Worm (Caenorhabditis elegans): ENCODE data around the gene Y11D7A.8.

DNA sequence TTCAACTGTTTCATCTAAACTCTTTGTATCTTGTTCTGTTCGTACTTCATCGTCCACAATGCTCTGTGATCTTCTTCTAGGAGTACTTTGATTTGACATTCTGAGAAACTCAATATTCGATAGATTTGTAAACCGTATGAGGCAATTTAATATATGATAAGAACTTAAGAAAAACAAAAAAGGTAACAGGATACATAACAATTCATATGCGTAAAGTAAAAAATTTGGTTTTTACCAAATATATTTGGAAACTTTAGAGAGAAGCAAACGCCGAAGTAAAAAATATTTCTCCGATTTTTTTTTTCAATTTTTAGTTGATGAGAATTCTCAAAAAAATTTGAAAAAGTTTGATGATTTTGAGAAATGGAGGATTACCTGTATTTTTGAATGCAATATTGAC, 15.3 kb downstream of the Y11D7A.8 start, which contains the start of gene Y11D7A.19:
- TF ChIP-seq ZK546.5 (tag; optimal IDR thresholded peaks at IDR 0.05) (no peak), blmp-1 (tag; optimal IDR thresholded peaks at IDR 0.05; ENCODE audit: insufficient read depth) (no peak), ama-1 (optimal IDR thresholded peaks at IDR 0.05) (no peak), mbf-1 (tag; optimal IDR thresholded peaks at IDR 0.05) (no peak), ceh-82 (tag; optimal IDR thresholded peaks at IDR 0.05) (no peak), nhr-12 (tag; optimal IDR thresholded peaks at IDR 0.05) (no peak), R02D3.7 (tag; optimal IDR thresholded peaks at IDR 0.05) (no peak), sma-9 (GFP tag; optimal IDR thresholded peaks at IDR 0.05) (no peak), sma-9 (tag; optimal IDR thresholded peaks at IDR 0.05) (no peak), ztf-11 (tag; optimal IDR thresholded peaks at IDR 0.05) (no peak), snpc-4 (tag; optimal IDR thresholded peaks at IDR 0.05) (no peak), egl-27 (tag; optimal IDR thresholded peaks at IDR 0.05) (no peak), unc-39 (tag; optimal IDR thresholded peaks at IDR 0.05) (no peak)
